Worm (Caenorhabditis elegans): ENCODE results near the gene Y40C7B.4.
A peak's percentile ranks its signal among the peaks of the same experiment; 100 is the strongest.
"Not testable (repeated sequence)": the region's sequence is repeated elsewhere in the genome, so short reads cannot be mapped to it uniquely, and the experiment has no call there.

The Y40C7B.4 gene

ce11 chrX:17256769-17257168 lies at the start of gene Y40C7B.4:
Y40C7B.4 (minus strand) TSS chrX:17256787.
- peak; percentile 23 for TF ChIP-seq crh-2 (tag; optimal IDR thresholded peaks at IDR 0.05)
- no peak for TF ChIP-seq ztf-1 (GFP tag; conservative IDR thresholded peaks at IDR 0.05)
- no peak for TF ChIP-seq nhr-6 (tag; optimal IDR thresholded peaks at IDR 0.05)
- peak; percentile 89 for TF ChIP-seq sma-9 (GFP tag; optimal IDR thresholded peaks at IDR 0.05)
- no peak for TF ChIP-seq sma-9 (tag; optimal IDR thresholded peaks at IDR 0.05)
- TF ChIP-seq nhr-25 (tag; optimal IDR thresholded peaks at IDR 0.05), result no peak
- no peak for TF ChIP-seq blmp-1 (tag; optimal IDR thresholded peaks at IDR 0.05; ENCODE audit: insufficient read depth)
- peak; percentile 93 for TF ChIP-seq fos-1 (tag; optimal IDR thresholded peaks at IDR 0.05)
- no peak for TF ChIP-seq mab-5 (tag; optimal IDR thresholded peaks at IDR 0.05)
- TF ChIP-seq sma-3 (GFP tag; optimal IDR thresholded peaks at IDR 0.05), result peak; percentile 41
- TF ChIP-seq sem-4 (tag; optimal IDR thresholded peaks at IDR 0.05), result no peak
- no peak for TF ChIP-seq zag-1 (tag; optimal IDR thresholded peaks at IDR 0.05)
- no peak for TF ChIP-seq alr-1 (tag; optimal IDR thresholded peaks at IDR 0.05)
- TF ChIP-seq gmeb-1 (tag; optimal IDR thresholded peaks at IDR 0.05), result peak; percentile 1

- TF ChIP-seq Y55F3AM.14 (GFP tag; optimal IDR thresholded peaks at IDR 0.05); blmp-1 (tag; optimal IDR thresholded peaks at IDR 0.05; ENCODE audit: insufficient read depth); unc-55 (GFP tag; optimal IDR thresholded peaks at IDR 0.05): not testable (repeated sequence)
These were observed 48.3 kb upstream of the Y40C7B.4 start, which contains the start of gene C33E10.1 for ce11 chrX:17304920-17305319. C33E10.1 (plus strand) TSS chrX:17305220.

- TF ChIP-seq snpc-4 (tag; optimal IDR thresholded peaks at IDR 0.05) (no peak), nhr-21 (tag; optimal IDR thresholded peaks at IDR 0.05) (no peak), fos-1 (tag; optimal IDR thresholded peaks at IDR 0.05) (no peak), nhr-77 (tag; optimal IDR thresholded peaks at IDR 0.05) (no peak), sma-9 (GFP tag; optimal IDR thresholded peaks at IDR 0.05) (no peak), sma-9 (tag; optimal IDR thresholded peaks at IDR 0.05) (no peak), nhr-23 (tag; optimal IDR thresholded peaks at IDR 0.05) (no peak), unc-55 (GFP tag; optimal IDR thresholded peaks at IDR 0.05) (no peak), ceh-16 (tag; optimal IDR thresholded peaks at IDR 0.05) (no peak), sma-3 (GFP tag; optimal IDR thresholded peaks at IDR 0.05) (no peak), nhr-6 (tag; optimal IDR thresholded peaks at IDR 0.05) (no peak), skn-1 (tag; optimal IDR thresholded peaks at IDR 0.05) (no peak), dmd-4 (tag; optimal IDR thresholded peaks at IDR 0.05) (no peak), C34F6.9 (tag; optimal IDR thresholded peaks at IDR 0.05) (no peak)
These were observed 45.8 kb upstream of the Y40C7B.4 start, which contains the start of gene fbxa-120 for ce11 chrX:17302419-17302818. fbxa-120 (plus strand) TSS chrX:17302719.

ce11 chrX:17301900-17302299 lies 45.3 kb upstream of the Y40C7B.4 start, which contains the start of gene C33E10.10:
C33E10.10 (minus strand) TSS chrX:17302000.
- TF ChIP-seq nhr-12 (tag; optimal IDR thresholded peaks at IDR 0.05) (no peak), Y55F3AM.14 (GFP tag; optimal IDR thresholded peaks at IDR 0.05) (no peak), lsy-2 (tag; optimal IDR thresholded peaks at IDR 0.05) (no peak), nhr-10 (tag; optimal IDR thresholded peaks at IDR 0.05) (no peak), ZK546.5 (tag; optimal IDR thresholded peaks at IDR 0.05) (no peak), nhr-25 (tag; optimal IDR thresholded peaks at IDR 0.05) (no peak), nhr-11 (tag; optimal IDR thresholded peaks at IDR 0.05) (no peak)

ce11 chrX:17300735-17301134 lies 44.1 kb upstream of the Y40C7B.4 start:
- TF ChIP-seq lsy-2 (tag; optimal IDR thresholded peaks at IDR 0.05) (no peak), snpc-4 (tag; optimal IDR thresholded peaks at IDR 0.05) (peak; percentile 65), aly-2 (tag; optimal IDR thresholded peaks at IDR 0.05) (no peak), mab-5 (tag; optimal IDR thresholded peaks at IDR 0.05) (no peak), dmd-4 (tag; optimal IDR thresholded peaks at IDR 0.05) (no peak), nhr-237 (tag; optimal IDR thresholded peaks at IDR 0.05) (no peak), blmp-1 (tag; optimal IDR thresholded peaks at IDR 0.05; ENCODE audit: insufficient read depth) (no peak), nhr-11 (tag; optimal IDR thresholded peaks at IDR 0.05) (no peak), nhr-12 (tag; optimal IDR thresholded peaks at IDR 0.05) (no peak)

- TF ChIP-seq egl-27 (tag; optimal IDR thresholded peaks at IDR 0.05), result no peak
- TF ChIP-seq peb-1 (tag; optimal IDR thresholded peaks at IDR 0.05), result no peak
- TF ChIP-seq lsy-2 (tag; optimal IDR thresholded peaks at IDR 0.05), result peak in 1 of 2 experiments; percentile 68
- no peak for TF ChIP-seq unc-39 (tag; optimal IDR thresholded peaks at IDR 0.05)
- TF ChIP-seq snpc-4 (tag; optimal IDR thresholded peaks at IDR 0.05), result no peak
- no peak for TF ChIP-seq nhr-6 (tag; optimal IDR thresholded peaks at IDR 0.05)
- TF ChIP-seq ztf-4 (tag; optimal IDR thresholded peaks at IDR 0.05), result no peak
- no peak for TF ChIP-seq unc-55 (GFP tag; optimal IDR thresholded peaks at IDR 0.05)
- no peak for TF ChIP-seq elt-3 (tag; optimal IDR thresholded peaks at IDR 0.05)
These were observed 40.8 kb upstream of the Y40C7B.4 start for ce11 chrX:17297408-17297807.
